Worm (Caenorhabditis elegans) whole organism, L3 larva: ENCODE data around the gene T14G8.2.

Experiments used
- R02D3.7 ChIP-seq: fragments of 150-350 bp; optimal IDR thresholded peaks from 2 replicates; lab custom pipeline; 2014; ENCODE audit warnings: missing biosample characterization, missing genetic modification characterization
- aly-2 ChIP-seq: fragments of 150-350 bp; optimal IDR thresholded peaks from 2 replicates; lab custom pipeline; 2014; ENCODE audit warnings: missing biosample characterization, missing genetic modification characterization
- ceh-28 ChIP-seq: fragments of 150-350 bp; optimal IDR thresholded peaks from 2 replicates; lab custom pipeline; 2014; ENCODE audit warnings: missing biosample characterization, missing genetic modification reagents, missing genetic modification characterization
- ceh-82 ChIP-seq: fragments of 150-350 bp; optimal IDR thresholded peaks from 2 replicates; lab custom pipeline; 2014; ENCODE audit warnings: missing biosample characterization, missing genetic modification characterization
- ceh-9 ChIP-seq: sonication (generic microtip); optimal IDR thresholded peaks from 2 replicates; lab custom pipeline; 2018; ENCODE audit warnings: missing biosample characterization, missing genetic modification characterization
- daf-12 ChIP-seq: fragments of 150-350 bp; optimal IDR thresholded peaks from 2 replicates; lab custom pipeline; 2014; ENCODE audit warnings: missing biosample characterization, missing genetic modification reagents, missing genetic modification characterization
- egl-27 ChIP-seq: sonication (generic microtip); optimal IDR thresholded peaks from 4 replicates; lab custom pipeline; 2017; ENCODE audit warnings: missing biosample characterization, missing genetic modification reagents, missing genetic modification characterization
- egl-5 ChIP-seq: fragments of 150-350 bp; optimal IDR thresholded peaks from 2 replicates; lab custom pipeline; 2017; ENCODE audit warnings: missing biosample characterization, missing genetic modification reagents, missing genetic modification characterization, inconsistent platforms
- elt-2 ChIP-seq: sonication (generic microtip); optimal IDR thresholded peaks from 2 replicates; lab custom pipeline; 2016; ENCODE audit warnings: missing genetic modification reagents, mild to moderate bottlenecking, missing genetic modification characterization, missing compliant biosample characterization
- fkh-10 ChIP-seq: sonication (generic microtip); optimal IDR thresholded peaks from 2 replicates; lab custom pipeline; 2017; ENCODE audit warnings: missing biosample characterization, missing genetic modification reagents, missing genetic modification characterization
- fkh-2 ChIP-seq: fragments of 150-350 bp; optimal IDR thresholded peaks from 2 replicates; lab custom pipeline; 2014; ENCODE audit warnings: missing biosample characterization, missing genetic modification reagents, missing genetic modification characterization
- fos-1 ChIP-seq: fragments of 150-350 bp; optimal IDR thresholded peaks from 2 replicates; lab custom pipeline; 2014; ENCODE audit warnings: missing biosample characterization, missing genetic modification characterization
- hmg-11 ChIP-seq: sonication (generic microtip); optimal IDR thresholded peaks from 2 replicates; lab custom pipeline; 2016; ENCODE audit warnings: missing genetic modification characterization, missing compliant biosample characterization
- jun-1 ChIP-seq: fragments of 150-350 bp; optimal IDR thresholded peaks from 2 replicates; lab custom pipeline; 2014; ENCODE audit warnings: missing biosample characterization, missing genetic modification reagents, missing genetic modification characterization
- lin-39 ChIP-seq: fragments of 150-350 bp; optimal IDR thresholded peaks from 2 replicates; lab custom pipeline; 2018; ENCODE audit warnings: missing biosample characterization, missing genetic modification reagents, missing genetic modification characterization
- lsy-12 ChIP-seq: sonication (generic microtip); optimal IDR thresholded peaks from 2 replicates; lab custom pipeline; 2016; ENCODE audit warnings: mild to moderate bottlenecking, missing genetic modification characterization, missing compliant biosample characterization
- mdl-1 ChIP-seq: fragments of 150-350 bp; optimal IDR thresholded peaks from 2 replicates; lab custom pipeline; 2014; ENCODE audit warnings: missing biosample characterization, missing genetic modification characterization
- mml-1 ChIP-seq: fragments of 150-350 bp; sonication (generic microtip); optimal IDR thresholded peaks from 3 replicates; lab custom pipeline; 2014; ENCODE audit warnings: missing biosample characterization, missing genetic modification characterization
- nfya-1 ChIP-seq: sonication (generic microtip); optimal IDR thresholded peaks from 2 replicates; lab custom pipeline; 2017; ENCODE audit warnings: missing genetic modification characterization, mild to moderate bottlenecking, missing compliant biosample characterization, antibody characterized with exemption, moderate library complexity; ENCODE audit not compliant: insufficient read depth
- nhr-12 ChIP-seq: fragments of 150-350 bp; optimal IDR thresholded peaks from 2 replicates; lab custom pipeline; 2014; ENCODE audit warnings: missing biosample characterization, missing genetic modification characterization
- nhr-23 ChIP-seq: fragments of 150-350 bp; optimal IDR thresholded peaks from 2 replicates; lab custom pipeline; 2014; ENCODE audit warnings: missing biosample characterization, missing genetic modification reagents, missing genetic modification characterization
- nhr-25 ChIP-seq: sonication (generic microtip); optimal IDR thresholded peaks from 2 replicates; lab custom pipeline; 2017; ENCODE audit warnings: missing biosample characterization, missing genetic modification characterization
- nhr-28 ChIP-seq: fragments of 150-350 bp; optimal IDR thresholded peaks from 2 replicates; lab custom pipeline; 2014; ENCODE audit warnings: missing biosample characterization, missing genetic modification characterization
- nhr-43 ChIP-seq: sonication (generic microtip); optimal IDR thresholded peaks from 2 replicates; lab custom pipeline; 2016; ENCODE audit warnings: mild to moderate bottlenecking, missing genetic modification characterization, missing compliant biosample characterization; ENCODE audit not compliant: poor library complexity, severe bottlenecking
- nhr-67 ChIP-seq: fragments of 150-350 bp; optimal IDR thresholded peaks from 2 replicates; lab custom pipeline; 2014; ENCODE audit warnings: missing biosample characterization, missing genetic modification characterization
- nhr-76 ChIP-seq: fragments of 150-350 bp; sonication (generic microtip); optimal IDR thresholded peaks from 5 replicates; lab custom pipeline; 2014; ENCODE audit warnings: missing biosample characterization, missing genetic modification characterization
- nhr-77 ChIP-seq: fragments of 150-350 bp; optimal IDR thresholded peaks from 2 replicates; lab custom pipeline; 2014; ENCODE audit warnings: missing biosample characterization, missing genetic modification characterization
- pha-4 ChIP-seq: fragments of 150-350 bp; optimal IDR thresholded peaks from 2 replicates; lab custom pipeline; 2014; ENCODE audit warnings: missing biosample characterization, missing genetic modification reagents, missing genetic modification characterization
- pqm-1 ChIP-seq: fragments of 150-350 bp; optimal IDR thresholded peaks from 2 replicates; lab custom pipeline; 2017; ENCODE audit warnings: missing biosample characterization, missing genetic modification characterization, inconsistent platforms
- sea-2 ChIP-seq: fragments of 150-350 bp; sonication (generic microtip); optimal IDR thresholded peaks from 4 replicates; lab custom pipeline; 2014; ENCODE audit warnings: missing biosample characterization, missing genetic modification reagents, missing genetic modification characterization
- skn-1 ChIP-seq: fragments of 150-350 bp; optimal IDR thresholded peaks from 2 replicates; lab custom pipeline; 2014; ENCODE audit warnings: missing biosample characterization, missing genetic modification characterization
- snpc-4 ChIP-seq: fragments of 150-350 bp; optimal IDR thresholded peaks from 2 replicates; lab custom pipeline; 2014; ENCODE audit warnings: missing biosample characterization, missing genetic modification characterization
- tbx-2 ChIP-seq: sonication (generic microtip); optimal IDR thresholded peaks from 2 replicates; lab custom pipeline; 2016; ENCODE audit warnings: mild to moderate bottlenecking, missing genetic modification characterization, missing compliant biosample characterization
- unc-39 ChIP-seq: sonication (generic microtip); optimal IDR thresholded peaks from 4 replicates; lab custom pipeline; 2017; ENCODE audit warnings: missing biosample characterization, missing genetic modification characterization
- unc-62 ChIP-seq: fragments of 150-350 bp; sonication (generic microtip); optimal IDR thresholded peaks from 4 replicates; lab custom pipeline; 2014; ENCODE audit warnings: missing biosample characterization, missing genetic modification reagents, missing genetic modification characterization
- zag-1 ChIP-seq: fragments of 150-350 bp; optimal IDR thresholded peaks from 2 replicates; lab custom pipeline; 2014; ENCODE audit warnings: missing biosample characterization, missing genetic modification characterization
- ztf-11 ChIP-seq: fragments of 150-350 bp; optimal IDR thresholded peaks from 2 replicates; lab custom pipeline; 2014; ENCODE audit warnings: missing biosample characterization, missing genetic modification characterization
- ztf-4 ChIP-seq: fragments of 150-350 bp; optimal IDR thresholded peaks from 2 replicates; lab custom pipeline; 2014; ENCODE audit warnings: missing biosample characterization, missing genetic modification characterization

Gene T14G8.2

DNA sequence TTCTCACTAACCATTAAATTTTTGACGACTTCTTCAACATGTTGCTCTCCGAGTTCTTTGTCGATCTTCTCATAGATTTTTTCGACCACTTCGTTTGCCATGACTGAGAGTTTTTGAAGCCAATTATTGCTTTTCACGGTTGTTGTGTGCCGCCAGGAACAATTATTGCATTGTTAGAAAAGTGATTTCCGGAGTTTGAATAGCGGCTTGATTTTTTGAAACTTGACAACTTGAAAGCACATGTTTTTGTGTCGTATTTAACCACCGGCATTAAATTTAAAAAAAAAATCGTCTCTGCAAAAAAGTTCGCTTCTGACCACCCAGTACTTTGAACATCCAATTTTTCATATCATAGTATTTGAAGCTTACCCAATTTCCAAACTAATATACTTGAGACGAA lies 11.8 kb upstream of the T14G8.2 start, which contains the start of gene C52G5.3:
C52G5.3 (minus strand) TSS at position 101 of the 400 bp plus-strand sequence.
- no peak for TF ChIP-seq zag-1 (tag; lab: Kevin White, UChicago)
- TF ChIP-seq sea-2 (GFP tag; lab: Kevin White, UChicago): no peak
- no peak for TF ChIP-seq daf-12 (tag; lab: Kevin White, UChicago)
- TF ChIP-seq nhr-12 (tag; lab: Kevin White, UChicago): no peak
- no peak for TF ChIP-seq nhr-43 (tag; lab: Kevin White, UChicago)
- TF ChIP-seq skn-1: no peak
- no peak for TF ChIP-seq ceh-9 (tag; lab: Kevin White, UChicago)
- no peak for TF ChIP-seq egl-27
- TF ChIP-seq nhr-25: no peak
- no peak for TF ChIP-seq nhr-28 (tag; lab: Kevin White, UChicago)
- TF ChIP-seq ztf-11: no peak
- TF ChIP-seq lin-39 (tag; lab: Kevin White, UChicago): no peak
- TF ChIP-seq, all 47 proteins: peak for 0

ce11 chrX:12852575-12852974 lies 5.2 kb upstream of the T14G8.2 start, which contains the start of gene chd-3:
Gene chd-3 (minus strand): TSS chrX:12852601.
- TF ChIP-seq fkh-2 (tag; lab: Kevin White, UChicago) (no peak), egl-5 (tag; lab: Kevin White, UChicago) (no peak), fkh-10 (GFP tag; lab: Kevin White, UChicago) (no peak), lin-39 (tag; lab: Kevin White, UChicago) (no peak), hmg-11 (no peak), nfya-1 (tag; lab: Kevin White, UChicago) (no peak)
- TF ChIP-seq, all 47 proteins: peak for 0

DNA sequence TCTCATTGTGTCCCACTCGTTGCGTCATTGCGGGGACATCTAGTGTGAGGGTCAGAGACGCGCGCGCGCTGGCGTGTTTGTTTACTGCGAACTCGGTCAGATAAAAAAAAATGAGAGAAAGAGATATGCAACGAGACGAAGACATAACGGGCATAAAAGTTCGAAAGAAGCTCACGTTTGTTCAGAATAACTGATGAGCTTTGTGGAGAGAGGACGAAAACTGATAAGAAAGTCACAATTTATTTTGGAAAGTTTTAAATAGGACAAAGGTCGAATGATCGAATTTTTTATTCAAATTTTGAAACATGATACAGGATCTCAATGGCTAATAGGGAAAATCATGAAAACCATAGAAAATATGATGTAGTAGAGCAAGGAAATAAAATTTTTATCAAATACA lies 4.7 kb upstream of the T14G8.2 start:
- TF ChIP-seq pha-4 (peak; percentile 40), nfya-1 (tag; lab: Kevin White, UChicago) (peak; percentile 23), elt-2 (tag; lab: Kevin White, UChicago) (peak; percentile 45), nhr-23 (tag; lab: Kevin White, UChicago) (peak; percentile 33), lin-39 (tag; lab: Kevin White, UChicago) (peak; percentile 8), nhr-67 (no peak), ztf-4 (tag; lab: Kevin White, UChicago) (no peak)

ce11 chrX:12854135-12854534 lies 3.7 kb upstream of the T14G8.2 start:
- no peak for TF ChIP-seq elt-2 (tag; lab: Kevin White, UChicago)
- no peak for TF ChIP-seq mml-1 (tag; lab: Kevin White, UChicago)
- no peak for TF ChIP-seq mdl-1 (tag; lab: Kevin White, UChicago)
- TF ChIP-seq unc-39 (tag; lab: Kevin White, UChicago): no peak
- TF ChIP-seq nhr-77 (tag; lab: Kevin White, UChicago): no peak
- TF ChIP-seq tbx-2 (tag; lab: Kevin White, UChicago): no peak
- TF ChIP-seq sea-2 (GFP tag; lab: Kevin White, UChicago): no peak
- TF ChIP-seq nhr-25: no peak
- no peak for TF ChIP-seq daf-12 (tag; lab: Kevin White, UChicago)

DNA sequence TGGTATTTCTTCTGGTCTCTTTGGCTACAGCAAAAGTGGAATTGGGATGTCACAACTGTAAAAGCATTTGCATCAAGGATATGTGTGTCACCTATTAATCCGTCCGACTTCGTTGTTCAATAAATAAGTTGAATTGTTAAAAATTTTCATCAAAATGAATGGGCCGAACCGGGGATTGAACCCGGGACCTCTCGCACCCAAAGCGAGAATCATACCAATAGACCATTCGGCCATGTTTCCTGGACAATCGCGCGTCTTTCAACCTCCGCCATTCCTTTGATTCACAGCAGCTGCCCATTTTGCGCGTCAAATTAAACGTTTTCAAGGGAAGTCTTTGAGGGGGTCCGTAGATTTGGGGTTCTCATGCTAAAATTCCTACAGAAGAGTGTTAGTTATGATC lies 3.1 kb upstream of the T14G8.2 start:
- TF ChIP-seq pqm-1 (no peak), jun-1 (tag; lab: Kevin White, UChicago) (no peak), snpc-4 (no peak), lin-39 (tag; lab: Kevin White, UChicago) (peak; percentile 3), daf-12 (tag; lab: Kevin White, UChicago) (no peak)
- TF ChIP-seq, all 47 proteins: peak for 1

DNA sequence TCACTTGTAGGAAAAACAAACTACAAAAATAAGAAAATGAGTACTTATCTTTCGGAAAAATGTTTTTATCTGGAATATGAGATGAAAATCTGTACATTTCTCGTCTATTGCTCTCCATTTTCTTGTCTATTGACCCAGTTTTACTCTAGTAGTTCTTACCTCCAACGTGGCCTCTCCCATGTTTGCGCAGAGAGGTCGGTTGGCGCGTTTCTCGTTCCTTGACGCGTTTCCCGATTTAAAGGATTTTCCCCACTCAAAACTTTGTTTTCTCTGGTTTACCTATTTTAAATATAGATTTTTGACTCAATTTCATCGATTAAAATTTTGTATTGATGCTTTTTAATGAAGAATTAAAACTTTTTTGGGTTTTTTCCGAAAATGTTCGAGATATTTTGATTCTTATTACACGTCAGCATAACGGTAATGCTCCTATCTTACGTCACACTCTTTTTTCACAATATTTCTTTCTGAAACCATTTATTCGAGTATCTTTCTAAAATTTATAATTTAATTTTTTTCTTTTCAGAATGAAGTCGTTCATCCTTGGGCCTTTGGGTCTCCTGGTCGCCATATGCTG lies 3.0 kb downstream of the T14G8.2 start, which contains the start of gene T14G8.3:
T14G8.3 (plus strand) TSS at position 527 of the 577 bp plus-strand sequence.
- TF ChIP-seq lin-39 (tag; lab: Kevin White, UChicago) (no peak), R02D3.7 (no peak), aly-2 (no peak), unc-62 (GFP tag; lab: Kevin White, UChicago) (no peak), unc-39 (tag; lab: Kevin White, UChicago) (no peak), pqm-1 (no peak), ztf-4 (tag; lab: Kevin White, UChicago) (no peak), fkh-10 (GFP tag; lab: Kevin White, UChicago) (no peak), egl-27 (no peak), nhr-67 (no peak), mdl-1 (tag; lab: Kevin White, UChicago) (no peak), hmg-11 (peak; percentile 48), egl-5 (tag; lab: Kevin White, UChicago) (no peak), nhr-25 (peak; percentile 38), nhr-76 (no peak), sea-2 (GFP tag; lab: Kevin White, UChicago) (no peak), lsy-12 (tag; lab: Kevin White, UChicago) (no peak), nhr-28 (tag; lab: Kevin White, UChicago) (no peak), jun-1 (tag; lab: Kevin White, UChicago) (no peak), snpc-4 (no peak), ceh-28 (tag; lab: Kevin White, UChicago) (peak; percentile 12), ceh-82 (tag; lab: Kevin White, UChicago) (no peak), elt-2 (tag; lab: Kevin White, UChicago) (peak; percentile 48), mml-1 (tag; lab: Kevin White, UChicago) (no peak), nhr-77 (tag; lab: Kevin White, UChicago) (no peak), nfya-1 (tag; lab: Kevin White, UChicago) (peak; percentile 53), daf-12 (tag; lab: Kevin White, UChicago) (no peak), nhr-23 (tag; lab: Kevin White, UChicago) (peak; percentile 95), fos-1 (tag; lab: Kevin White, UChicago) (no peak)
